Worm (Caenorhabditis elegans) whole organism, young adult: ENCODE measurements around the gene sru-11.

Source experiments
- ama-1 ChIP-seq, 3 experiments: fragments of 150-350 bp in 1 of 3; sonication (generic microtip) in 2 of 3; optimal IDR thresholded peaks; 2 replicates each; lab custom pipeline; 2014 to 2018; ENCODE audit warnings: missing biosample characterization in 2 of 3, missing genetic modification characterization in 2 of 3, missing genetic modification reagents in 2 of 3
- lin-26 ChIP-seq: fragments of 200-800 bp; sonication (Bioruptor generic); IDR thresholded peaks from 2 replicates; pipeline ENCODE4 v1.3.6; 2022; ENCODE audit warnings: missing genetic modification reagents, missing genetic modification characterization, missing compliant biosample characterization
- lsl-1 ChIP-seq: fragments of 200-800 bp; sonication (Bioruptor generic); optimal IDR thresholded peaks from 2 replicates; lab custom pipeline; 2018; ENCODE audit warnings: mild to moderate bottlenecking, missing genetic modification characterization, moderate library complexity, missing compliant biosample characterization
- nhr-27 ChIP-seq: fragments of 200-800 bp; sonication (Bioruptor generic); optimal IDR thresholded peaks from 2 replicates; lab custom pipeline; 2018; ENCODE audit warnings: mild to moderate bottlenecking, missing genetic modification characterization, moderate library complexity, missing compliant biosample characterization
- pbrm-1 ChIP-seq: fragments of 200-800 bp; sonication (Bioruptor generic); IDR thresholded peaks from 2 replicates; pipeline ENCODE4 v1.3.6; 2022; ENCODE audit warnings: missing genetic modification reagents, missing genetic modification characterization, missing compliant biosample characterization
- unc-130 ChIP-seq: sonication (generic microtip); optimal IDR thresholded peaks from 2 replicates; lab custom pipeline; 2016; ENCODE audit warnings: missing genetic modification reagents, missing genetic modification characterization, missing compliant biosample characterization

- TF ChIP-seq lin-26 (GFP tag; lab: Robert Waterston, UW) (no peak), nhr-27 (no peak), ama-1 (optimal IDR thresholded peaks at IDR 0.05; lab: Kevin White, UChicago) (no peak), ama-1 (GFP tag; optimal IDR thresholded peaks at IDR 0.05; lab: Kevin White, UChicago) (no peak), pbrm-1 (no peak), lsl-1 (GFP tag; lab: Kevin White, UChicago) (peak; percentile 90), unc-130 (GFP tag; lab: Kevin White, UChicago) (no peak)
These were observed 45.8 kb upstream of the sru-11 start for ce11 chrIV:13538901-13539300.
